Fruit fly (Drosophila melanogaster): ENCODE results near the gene Task7.

Task7 gene

DNA sequence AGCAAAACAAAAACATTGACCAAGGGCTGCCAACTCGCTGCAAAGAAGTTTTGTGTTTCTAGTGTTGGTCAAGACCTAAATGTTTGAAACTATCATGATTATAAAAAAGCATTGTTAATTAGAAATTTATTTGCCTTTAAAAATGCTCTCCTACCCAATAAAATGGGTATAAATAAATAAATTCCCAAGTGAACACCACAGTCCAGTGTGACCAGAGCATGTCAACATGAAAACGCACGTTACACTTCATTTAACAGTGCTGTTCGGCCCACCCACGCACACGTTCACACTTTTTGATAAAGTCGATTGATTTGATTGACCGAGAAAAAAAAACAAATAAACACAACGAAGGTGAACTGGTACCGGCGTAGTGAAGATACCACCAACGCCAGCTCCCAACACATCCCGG, 8.0 kb downstream of the Task7 start, which contains the start of the genes CG9356, BBIP1 and CG8135 (continued):
- no peak for TF ChIP-seq wek (GFP tag; optimal IDR thresholded peaks at IDR 0.05)
- TF ChIP-seq CG30020 (tag; optimal IDR thresholded peaks at IDR 0.05): peak; percentile 59
- TF ChIP-seq CG13296 (GFP tag; optimal IDR thresholded peaks at IDR 0.05): peak; percentile 69
- peak; percentile 88 for TF ChIP-seq NC2β (GFP tag; optimal IDR thresholded peaks at IDR 0.05)
- no peak; the same call in 2 of the 3 replicates for TF ChIP-seq croc (GFP tag; conservative IDR thresholded peaks at IDR 0.05)
- peak; percentile 64 for TF ChIP-seq Fer3 (tag; optimal IDR thresholded peaks at IDR 0.05)
- no peak for TF ChIP-seq org-1 (GFP tag; optimal IDR thresholded peaks at IDR 0.05)
- no peak for TF ChIP-seq toy (GFP tag; IDR thresholded peaks at IDR 0.05)
- TF ChIP-seq slbo (GFP tag; IDR thresholded peaks at IDR 0.05): peak; percentile 72
- TF ChIP-seq CG9876 (GFP tag; optimal IDR thresholded peaks at IDR 0.05): peak; percentile 61
- no peak for TF ChIP-seq jing (GFP tag; optimal IDR thresholded peaks at IDR 0.05)
- TF ChIP-seq CHES-1-like (GFP tag; optimal IDR thresholded peaks at IDR 0.05): peak; percentile 88
- no peak for TF ChIP-seq CG10431 (GFP tag; optimal IDR thresholded peaks at IDR 0.05)
- no peak for TF ChIP-seq sd (tag; optimal IDR thresholded peaks at IDR 0.05)
- TF ChIP-seq Nf-YA (GFP tag; IDR thresholded peaks at IDR 0.05): peak; percentile 30; the same call in 1 of the 2 replicates
- no peak for TF ChIP-seq CG10321 (GFP tag; IDR thresholded peaks at IDR 0.05)
- peak; percentile 73; the same call in 1 of the 3 replicates for TF ChIP-seq ci (GFP tag; IDR thresholded peaks at IDR 0.05)
- peak; percentile 82 for TF ChIP-seq kni (GFP tag; optimal IDR thresholded peaks at IDR 0.05)
- peak; percentile 59 for TF ChIP-seq caup (GFP tag; optimal IDR thresholded peaks at IDR 0.05; ENCODE audit: severe bottlenecking)
- peak; percentile 71 for TF ChIP-seq CG13287 (GFP tag; IDR thresholded peaks at IDR 0.05; ENCODE audit: partially characterized antibody)
- peak; percentile 47; the same call in 1 of the 2 replicates for TF ChIP-seq Ada2b (GFP tag; IDR thresholded peaks at IDR 0.05)
- TF ChIP-seq Max (GFP tag; optimal IDR thresholded peaks at IDR 0.05): peak; percentile 70
- TF ChIP-seq bbx (GFP tag; IDR thresholded peaks at IDR 0.05; ENCODE audit: partially characterized antibody): no peak
- TF ChIP-seq tx (GFP tag; optimal IDR thresholded peaks at IDR 0.05): peak; percentile 81
- TF ChIP-seq CG1647 (GFP tag; optimal IDR thresholded peaks at IDR 0.05): peak; percentile 79
- peak; percentile 97 for TF ChIP-seq Ets65A (GFP tag)
- TF ChIP-seq crp (GFP tag; optimal IDR thresholded peaks at IDR 0.05): peak in 1 of 2 experiments; percentile 37
- TF ChIP-seq eyg (GFP tag; optimal IDR thresholded peaks at IDR 0.05): peak; percentile 64
- TF ChIP-seq Hr39 (optimal IDR thresholded peaks at IDR 0.05): no peak
- peak; percentile 71 for TF ChIP-seq CG13424 (tag; optimal IDR thresholded peaks at IDR 0.05)
- peak; percentile 84 for TF ChIP-seq Elba2 (GFP tag; optimal IDR thresholded peaks at IDR 0.05)
- TF ChIP-seq sob (GFP tag; IDR thresholded peaks at IDR 0.05): peak; percentile 68; the same call in 1 of the 2 replicates
- peak; percentile 78 for TF ChIP-seq Fer1 (GFP tag; optimal IDR thresholded peaks at IDR 0.05)
- peak; percentile 77 for TF ChIP-seq Hmr (GFP tag; optimal IDR thresholded peaks at IDR 0.05)
- TF ChIP-seq Eip74EF (GFP tag; optimal IDR thresholded peaks at IDR 0.05): no peak
- TF ChIP-seq klu (GFP tag; IDR thresholded peaks at IDR 0.05): peak; percentile 73; the same call in 1 of the 2 replicates
- TF ChIP-seq shn (GFP tag; optimal IDR thresholded peaks at IDR 0.05): peak; percentile 57
- TF ChIP-seq pzg (GFP tag; optimal IDR thresholded peaks at IDR 0.05): peak; percentile 96
- no peak for TF ChIP-seq oc (tag; optimal IDR thresholded peaks at IDR 0.05)
- peak; percentile 75 for TF ChIP-seq CG9932 (GFP tag; IDR thresholded peaks at IDR 0.05)
- TF ChIP-seq zfh2 (GFP tag; optimal IDR thresholded peaks at IDR 0.05): peak; percentile 78
- 0 out of 3 replicates have a peak, but pooled peaks have one; percentile 35 for TF ChIP-seq so (GFP tag; IDR thresholded peaks at IDR 0.05)
- no peak for TF ChIP-seq Kr (GFP tag; optimal IDR thresholded peaks at IDR 0.05)
- peak; percentile 84 for TF ChIP-seq CG30403 (GFP tag; optimal IDR thresholded peaks at IDR 0.05)
- no peak for TF ChIP-seq sim (GFP tag; IDR thresholded peaks at IDR 0.05)
- TF ChIP-seq CG6175 (GFP tag; IDR thresholded peaks at IDR 0.05): no peak
- TF ChIP-seq CG7839 (tag; optimal IDR thresholded peaks at IDR 0.05): no peak
- TF ChIP-seq B-H1 (GFP tag; IDR thresholded peaks at IDR 0.05): 0 out of 3 replicates have a peak, but pooled peaks have one; percentile 28
- peak; percentile 62; the same call in 1 of the 2 replicates for TF ChIP-seq CG1024 (GFP tag; IDR thresholded peaks at IDR 0.05)
- TF ChIP-seq CG12155 (GFP tag; optimal IDR thresholded peaks at IDR 0.05): peak; percentile 81
- no peak for TF ChIP-seq CG15011 (GFP tag; optimal IDR thresholded peaks at IDR 0.05)

Measured in whole organism, embryonic.